Fruit fly (Drosophila melanogaster) whole organism, embryonic: Measurements from ENCODE around the gene Oatp30B.

Source experiments
- B-H2 ChIP-seq: fragments of 200-800 bp; sonication (Bioruptor generic); optimal IDR thresholded peaks from 2 replicates; lab custom pipeline; 2018; ENCODE audit warnings: missing biosample characterization, mild to moderate bottlenecking, missing genetic modification characterization
- CG10267 ChIP-seq: fragments of 200-800 bp; sonication (Bioruptor generic); optimal IDR thresholded peaks from 2 replicates; lab custom pipeline; 2018; ENCODE audit warnings: missing biosample characterization, mild to moderate bottlenecking, missing genetic modification characterization, moderate library complexity
- CG10321 ChIP-seq: fragments of 200-800 bp; sonication (Bioruptor generic); IDR thresholded peaks from 2 replicates; pipeline ENCODE4 v1.3.6; 2022; ENCODE audit warnings: missing biosample characterization, missing genetic modification characterization
- CG10366 ChIP-seq: fragments of 200-800 bp; sonication (Bioruptor generic); IDR thresholded peaks from 2 replicates; pipeline ENCODE4 v1.3.6; 2022; ENCODE audit warnings: missing biosample characterization, missing genetic modification characterization
- CG11504 ChIP-seq: fragments of 200-800 bp; sonication (Bioruptor generic); optimal IDR thresholded peaks from 3 replicates; lab custom pipeline; 2019; ENCODE audit warnings: missing biosample characterization, mild to moderate bottlenecking, missing genetic modification characterization, moderate library complexity
- CG11696 ChIP-seq: fragments of 200-800 bp; sonication (Bioruptor generic); IDR thresholded peaks from 2 replicates; pipeline ENCODE4 v1.3.6; 2022; ENCODE audit warnings: missing biosample characterization, missing genetic modification characterization
- CG14860 ChIP-seq: fragments of 200-800 bp; sonication (Bioruptor generic); IDR thresholded peaks from 3 replicates; pipeline ENCODE4 v1.3.6; 2022; ENCODE audit warnings: missing biosample characterization, missing genetic modification characterization; ENCODE audit not compliant: partially characterized antibody
- CG15073 ChIP-seq: fragments of 200-800 bp; sonication (Bioruptor generic); optimal IDR thresholded peaks from 2 replicates; lab custom pipeline; 2016; ENCODE audit warnings: missing biosample characterization, missing genetic modification characterization
- CG15269 ChIP-seq: fragments of 200-800 bp; sonication (Bioruptor generic); optimal IDR thresholded peaks from 2 replicates; lab custom pipeline; 2018; ENCODE audit warnings: missing biosample characterization, mild to moderate bottlenecking, missing genetic modification characterization, moderate library complexity
- CG1529 ChIP-seq: fragments of 200-800 bp; sonication (Bioruptor generic); optimal IDR thresholded peaks from 3 replicates; lab custom pipeline; 2018; ENCODE audit warnings: missing biosample characterization, missing genetic modification characterization
- CG1603 ChIP-seq: fragments of 200-800 bp; sonication (Bioruptor generic); optimal IDR thresholded peaks from 2 replicates; lab custom pipeline; 2019; ENCODE audit warnings: missing biosample characterization, mild to moderate bottlenecking, missing genetic modification characterization, moderate library complexity
- CG16813 ChIP-seq: fragments of 200-800 bp; sonication (Bioruptor generic); IDR thresholded peaks from 3 replicates; pipeline ENCODE4 v1.3.6; 2022; ENCODE audit warnings: missing biosample characterization, missing genetic modification characterization; ENCODE audit not compliant: partially characterized antibody
- CG17568 ChIP-seq: fragments of 200-800 bp; sonication (Bioruptor generic); optimal IDR thresholded peaks from 2 replicates; lab custom pipeline; 2018; ENCODE audit warnings: missing biosample characterization, mild to moderate bottlenecking, missing genetic modification characterization, moderate library complexity
- CG18011 ChIP-seq: fragments of 200-800 bp; sonication (Bioruptor generic); optimal IDR thresholded peaks from 2 replicates; lab custom pipeline; 2017; ENCODE audit warnings: missing biosample characterization, missing genetic modification characterization, mild to moderate bottlenecking, moderate library complexity, missing genotype
- CG18599 ChIP-seq: fragments of 200-800 bp; sonication (Bioruptor generic); optimal IDR thresholded peaks from 3 replicates; lab custom pipeline; 2017; ENCODE audit warnings: missing biosample characterization, missing genetic modification characterization, mild to moderate bottlenecking, moderate library complexity, missing genetic modification reagents
- CG2712 ChIP-seq: fragments of 200-800 bp; optimal IDR thresholded peaks from 3 replicates; lab custom pipeline; 2019; ENCODE audit warnings: missing biosample characterization, mild to moderate bottlenecking, missing genetic modification characterization, moderate library complexity
- CG31365 ChIP-seq: fragments of 200-800 bp; sonication (Bioruptor generic); optimal IDR thresholded peaks from 2 replicates; lab custom pipeline; 2018; ENCODE audit warnings: missing biosample characterization, mild to moderate bottlenecking, missing genetic modification characterization
- CG42726 ChIP-seq: fragments of 200-800 bp; sonication (Bioruptor generic); IDR thresholded peaks from 2 replicates; pipeline ENCODE4 v1.3.6; 2022; ENCODE audit warnings: missing biosample characterization, missing genetic modification characterization; ENCODE audit not compliant: partially characterized antibody
- CG5245 ChIP-seq: fragments of 200-800 bp; sonication (Bioruptor generic); optimal IDR thresholded peaks from 3 replicates; lab custom pipeline; 2016; ENCODE audit warnings: missing biosample characterization, missing genetic modification characterization
- CG6791 ChIP-seq: fragments of 200-800 bp; sonication (Bioruptor generic); IDR thresholded peaks from 3 replicates; pipeline ENCODE4 v1.3.6; 2022; ENCODE audit warnings: missing biosample characterization, missing genetic modification characterization; ENCODE audit not compliant: partially characterized antibody
- CG7271 ChIP-seq: fragments of 200-800 bp; sonication (Bioruptor generic); optimal IDR thresholded peaks from 2 replicates; lab custom pipeline; 2018; ENCODE audit warnings: missing biosample characterization, mild to moderate bottlenecking, missing genetic modification characterization, moderate library complexity
- CG7357 ChIP-seq: fragments of 200-800 bp; sonication (Bioruptor generic); IDR thresholded peaks from 3 replicates; pipeline ENCODE4 v1.3.6; 2022; ENCODE audit warnings: missing biosample characterization, missing genetic modification characterization
- Camta ChIP-seq: fragments of 200-800 bp; sonication (Bioruptor generic); optimal IDR thresholded peaks from 2 replicates; lab custom pipeline; 2016; ENCODE audit warnings: missing biosample characterization, missing genetic modification characterization
- CoRest ChIP-seq: fragments of 200-800 bp; sonication (Bioruptor generic); optimal IDR thresholded peaks from 3 replicates; lab custom pipeline; 2018; ENCODE audit warnings: missing biosample characterization, mild to moderate bottlenecking, missing genetic modification characterization, moderate library complexity
- E2f2 ChIP-seq: fragments of 200-800 bp; sonication (Bioruptor generic); IDR thresholded peaks from 2 replicates; pipeline ENCODE4 v1.3.6; 2022; ENCODE audit warnings: missing biosample characterization, missing genetic modification characterization
- Fer1 ChIP-seq: fragments of 200-800 bp; sonication (Bioruptor generic); optimal IDR thresholded peaks from 2 replicates; lab custom pipeline; 2017; ENCODE audit warnings: missing biosample characterization, mild to moderate bottlenecking, missing genetic modification characterization
- Kr ChIP-seq: fragments of 200-800 bp; sonication (Bioruptor generic); optimal IDR thresholded peaks from 2 replicates; lab custom pipeline; 2017; ENCODE audit warnings: missing biosample characterization, mild to moderate bottlenecking, missing genetic modification characterization
- Lpt ChIP-seq: fragments of >200 bp; optimal IDR thresholded peaks from 2 replicates; lab custom pipeline; 2018; ENCODE audit warnings: missing biosample characterization, missing genetic modification characterization
- MESR4 ChIP-seq: fragments of 200-800 bp; sonication (Bioruptor generic); optimal IDR thresholded peaks from 2 replicates; lab custom pipeline; 2018; ENCODE audit warnings: missing biosample characterization, mild to moderate bottlenecking, missing genetic modification characterization, moderate library complexity
- Meics ChIP-seq: fragments of 200-800 bp; sonication (Bioruptor generic); optimal IDR thresholded peaks from 2 replicates; lab custom pipeline; 2017; ENCODE audit warnings: missing biosample characterization, mild to moderate bottlenecking, missing genetic modification characterization
- NfI ChIP-seq: fragments of 200-800 bp; sonication (Bioruptor generic); optimal IDR thresholded peaks from 3 replicates; lab custom pipeline; 2018; ENCODE audit warnings: missing biosample characterization, mild to moderate bottlenecking, missing genetic modification characterization, moderate library complexity
- Side ChIP-seq: fragments of 200-800 bp; sonication (Bioruptor generic); optimal IDR thresholded peaks from 2 replicates; lab custom pipeline; 2016; ENCODE audit warnings: missing biosample characterization, missing genetic modification characterization
- Ssrp ChIP-seq: fragments of 200-800 bp; sonication (Bioruptor generic); optimal IDR thresholded peaks from 2 replicates; lab custom pipeline; 2018; ENCODE audit warnings: missing biosample characterization, mild to moderate bottlenecking, missing genetic modification characterization, moderate library complexity
- Xrp1 ChIP-seq: fragments of 200-800 bp; sonication (Bioruptor generic); IDR thresholded peaks from 2 replicates; pipeline ENCODE4 v1.3.6; 2022; ENCODE audit warnings: missing biosample characterization, missing genetic modification characterization
- abd-A ChIP-seq: fragments of 200-800 bp; sonication (Bioruptor generic); optimal IDR thresholded peaks from 3 replicates; lab custom pipeline; 2019; ENCODE audit warnings: missing biosample characterization, mild to moderate bottlenecking, missing genetic modification characterization, moderate library complexity
- bigmax ChIP-seq: fragments of 200-800 bp; sonication (Bioruptor generic); optimal IDR thresholded peaks from 2 replicates; lab custom pipeline; 2018; ENCODE audit warnings: missing biosample characterization, mild to moderate bottlenecking, missing genetic modification characterization
- br ChIP-seq: fragments of >200 bp; optimal IDR thresholded peaks from 2 replicates; lab custom pipeline; 2017
- cad ChIP-seq: fragments of >200 bp; optimal IDR thresholded peaks from 2 replicates; lab custom pipeline; 2017; ENCODE audit warnings: missing biosample characterization, missing genetic modification characterization
- cato ChIP-seq: fragments of 200-800 bp; sonication (Bioruptor generic); optimal IDR thresholded peaks from 2 replicates; lab custom pipeline; 2016; ENCODE audit warnings: missing biosample characterization, missing genetic modification characterization, borderline replicate concordance
- da ChIP-seq: fragments of 200-800 bp; sonication (Bioruptor generic); optimal IDR thresholded peaks from 2 replicates; lab custom pipeline; 2016; ENCODE audit warnings: missing biosample characterization, missing genetic modification characterization
- danr ChIP-seq: fragments of 200-800 bp; sonication (Bioruptor generic); IDR thresholded peaks from 2 replicates; pipeline ENCODE4 v1.3.6; 2022; ENCODE audit warnings: missing biosample characterization, missing genetic modification characterization
- dati ChIP-seq: fragments of 200-800 bp; sonication (Bioruptor generic); IDR thresholded peaks from 2 replicates; pipeline ENCODE4 v1.3.6; 2022; ENCODE audit warnings: missing biosample characterization, missing genetic modification characterization
- dimm ChIP-seq: fragments of 200-800 bp; sonication (Bioruptor generic); IDR thresholded peaks from 2 replicates; pipeline ENCODE4 v1.3.6; 2022; ENCODE audit warnings: missing biosample characterization, missing genetic modification characterization
- gem ChIP-seq: fragments of 200-800 bp; sonication (Bioruptor generic); optimal IDR thresholded peaks from 2 replicates; lab custom pipeline; 2019; ENCODE audit warnings: missing biosample characterization, mild to moderate bottlenecking, missing genetic modification characterization, moderate library complexity
- hth ChIP-seq: fragments of >200 bp; optimal IDR thresholded peaks from 2 replicates; lab custom pipeline; 2017; ENCODE audit warnings: inconsistent platforms
- inv ChIP-seq: fragments of 200-800 bp; sonication (Bioruptor generic); IDR thresholded peaks from 2 replicates; pipeline ENCODE4 v1.3.6; 2022; ENCODE audit warnings: missing biosample characterization, missing genetic modification characterization; ENCODE audit not compliant: partially characterized antibody
- lmd ChIP-seq: fragments of 200-800 bp; sonication (Bioruptor generic); IDR thresholded peaks from 2 replicates; pipeline ENCODE4 v1.3.6; 2022; ENCODE audit warnings: missing biosample characterization, missing genetic modification characterization
- pfk ChIP-seq: fragments of 200-800 bp; sonication (Bioruptor generic); optimal IDR thresholded peaks from 2 replicates; lab custom pipeline; 2018; ENCODE audit warnings: missing biosample characterization, mild to moderate bottlenecking, missing genetic modification characterization, moderate library complexity
- repo ChIP-seq: fragments of 200-800 bp; sonication (Bioruptor generic); optimal IDR thresholded peaks from 2 replicates; lab custom pipeline; 2016; ENCODE audit warnings: missing biosample characterization, missing genetic modification characterization
- tll ChIP-seq, 2 experiments: fragments of 200-800 bp in 1 of 2; fragments of >200 bp in 1 of 2; sonication (Bioruptor generic) in 1 of 2; optimal IDR thresholded peaks; 2 replicates each; lab custom pipeline; 2017 to 2019; ENCODE audit warnings: missing biosample characterization in 2 of 2, missing genetic modification characterization in 2 of 2, mild to moderate bottlenecking in 1 of 2, moderate library complexity in 1 of 2

Oatp30B gene

DNA sequence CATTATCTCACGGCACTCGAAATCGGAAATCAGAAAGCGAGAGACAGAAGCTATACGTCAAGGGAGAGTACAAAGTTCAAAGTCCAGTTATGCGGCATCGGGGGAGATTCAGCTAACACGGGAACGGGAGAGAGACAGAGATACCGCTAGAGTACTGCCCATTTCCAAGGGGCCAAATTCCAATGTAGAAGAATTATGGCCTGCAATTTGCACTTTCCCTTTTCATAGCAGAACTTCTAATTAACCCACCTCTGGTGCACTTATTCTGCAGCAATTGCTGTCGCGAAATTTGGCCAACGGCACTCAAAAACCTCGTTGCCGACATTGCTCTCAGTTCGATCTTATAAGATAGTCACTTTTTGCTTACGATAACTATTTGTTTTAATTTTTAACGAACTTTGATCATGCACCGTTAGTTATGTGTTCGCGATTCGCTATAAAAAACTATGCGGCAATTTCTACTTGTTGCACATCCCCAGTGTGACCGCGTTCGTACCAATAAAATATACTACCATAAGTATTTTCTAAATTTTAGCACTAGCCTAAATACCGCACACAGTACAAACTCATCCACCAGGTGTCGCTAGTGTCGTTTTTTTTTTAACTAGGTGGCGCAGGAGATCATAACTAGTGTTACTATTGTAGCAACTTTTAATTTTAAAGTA, 55.4 kb downstream of the Oatp30B start, which contains the start of gene Mtpalpha (continued):
- no peak for TF ChIP-seq tll (GFP tag; optimal IDR thresholded peaks at IDR 0.05; lab: Kevin White, UChicago)
- no peak for TF ChIP-seq cad (GFP tag; lab: Kevin White, UChicago)
- TF ChIP-seq CG10321 (GFP tag; lab: Robert Waterston, UW): no peak
- no peak for TF ChIP-seq CG7271
- no peak for TF ChIP-seq CG11504 (tag; lab: Kevin White, UChicago)
- TF ChIP-seq CoRest (tag; lab: Kevin White, UChicago): peak; percentile 38
- TF ChIP-seq CG7357 (GFP tag; lab: Robert Waterston, UW): no peak
- no peak for TF ChIP-seq br (lab: Kevin White, UChicago)
- no peak for TF ChIP-seq CG1529 (GFP tag; lab: Kevin White, UChicago)
- TF ChIP-seq Fer1 (GFP tag; lab: Kevin White, UChicago): peak; percentile 24
- no peak for TF ChIP-seq CG11696 (GFP tag; lab: Robert Waterston, UW)
- 0 out of 2 replicates have a peak, but pooled peaks have one; percentile 15 for TF ChIP-seq CG42726 (GFP tag; lab: Robert Waterston, UW)
- peak; percentile 1 for TF ChIP-seq B-H2 (GFP tag; lab: Kevin White, UChicago)
- TF ChIP-seq repo (GFP tag; lab: Kevin White, UChicago): no peak
- TF ChIP-seq CG5245 (GFP tag; lab: Kevin White, UChicago): peak; percentile 50
- TF ChIP-seq CG31365 (tag; lab: Kevin White, UChicago): no peak
- peak; percentile 25 for TF ChIP-seq NfI (GFP tag; lab: Kevin White, UChicago)
- TF ChIP-seq CG1603 (tag; lab: Kevin White, UChicago): no peak
- TF ChIP-seq Ssrp: no peak
- TF ChIP-seq abd-A (tag; lab: Kevin White, UChicago): no peak
- TF ChIP-seq CG18599 (GFP tag; lab: Kevin White, UChicago): no peak
- no peak for TF ChIP-seq CG14860 (GFP tag; lab: Robert Waterston, UW)
- TF ChIP-seq hth (lab: Kevin White, UChicago): no peak
- TF ChIP-seq CG18011 (GFP tag; lab: Kevin White, UChicago): no peak
- TF ChIP-seq bigmax: no peak
- TF ChIP-seq inv (GFP tag; lab: Robert Waterston, UW): no peak
- peak; percentile 46 for TF ChIP-seq MESR4 (GFP tag; lab: Kevin White, UChicago)
- TF ChIP-seq CG15073 (GFP tag; lab: Kevin White, UChicago): no peak
- TF ChIP-seq CG2712: no peak
- peak; percentile 34 for TF ChIP-seq Side (GFP tag; lab: Kevin White, UChicago)
- peak; percentile 25; the same call in 1 of the 2 replicates for TF ChIP-seq E2f2 (GFP tag; lab: Robert Waterston, UW)
- no peak for TF ChIP-seq dimm (GFP tag; lab: Robert Waterston, UW)
- TF ChIP-seq CG10267 (tag; lab: Kevin White, UChicago): peak; percentile 67
- TF ChIP-seq CG15269: peak; percentile 20
- peak; percentile 32; the same call in 1 of the 2 replicates for TF ChIP-seq CG10366 (GFP tag; lab: Robert Waterston, UW)
- no peak for TF ChIP-seq CG16813
- no peak for TF ChIP-seq cato (GFP tag; lab: Kevin White, UChicago)
- peak; percentile 33; the same call in 1 of the 2 replicates for TF ChIP-seq lmd (GFP tag; lab: Robert Waterston, UW)
- no peak for TF ChIP-seq gem (tag; lab: Kevin White, UChicago)
- no peak for TF ChIP-seq pfk (GFP tag; lab: Kevin White, UChicago)
- TF ChIP-seq dati: no peak
- no peak for TF ChIP-seq da (GFP tag; lab: Kevin White, UChicago)
- TF ChIP-seq CG17568 (GFP tag; lab: Kevin White, UChicago): no peak
- TF ChIP-seq Camta (GFP tag; lab: Kevin White, UChicago): no peak
- peak; percentile 49 for TF ChIP-seq Meics (GFP tag; lab: Kevin White, UChicago)
- TF ChIP-seq danr: no peak
- no peak for TF ChIP-seq Kr (GFP tag; lab: Kevin White, UChicago)
- TF ChIP-seq Xrp1 (GFP tag; lab: Robert Waterston, UW): no peak
- TF ChIP-seq Lpt (GFP tag; lab: Kevin White, UChicago): no peak
- peak; percentile 63; the same call in 2 of the 3 replicates for TF ChIP-seq CG6791 (GFP tag; lab: Robert Waterston, UW)
